Worm (Caenorhabditis elegans) whole organism, L1 larva: ENCODE results near the gene F34D6.1.
"Not testable (repeated sequence)": the region's sequence is repeated elsewhere in the genome, so short reads cannot be mapped to it uniquely, and the experiment has no call there.

Experiments used
- F16B12.6 ChIP-seq: fragments of 150-350 bp; optimal IDR thresholded peaks from 2 replicates; lab custom pipeline; 2014; ENCODE audit warnings: missing biosample characterization, missing genetic modification characterization
- alr-1 ChIP-seq: fragments of 200-800 bp; sonication (Bioruptor generic); optimal IDR thresholded peaks from 2 replicates; lab custom pipeline; 2018; ENCODE audit warnings: borderline replicate concordance, mild to moderate bottlenecking, missing genetic modification characterization, missing compliant biosample characterization
- ceh-63 ChIP-seq: fragments of 200-800 bp; sonication (Bioruptor generic); optimal IDR thresholded peaks from 2 replicates; lab custom pipeline; 2018; ENCODE audit warnings: mild to moderate bottlenecking, missing genetic modification characterization, missing compliant biosample characterization
- ceh-8 ChIP-seq: fragments of 200-800 bp; sonication (Bioruptor generic); optimal IDR thresholded peaks from 2 replicates; lab custom pipeline; 2018; ENCODE audit warnings: mild to moderate bottlenecking, missing genetic modification characterization, moderate library complexity, missing compliant biosample characterization
- ceh-82 ChIP-seq, 3 experiments: fragments of 150-350 bp in 1 of 3; sonication (generic microtip) in 2 of 3; optimal IDR thresholded peaks; 2 replicates each; lab custom pipeline; 2014 to 2017; ENCODE audit warnings: missing biosample characterization in 3 of 3, missing genetic modification characterization in 3 of 3
- ceh-88 ChIP-seq: fragments of 200-800 bp; sonication (Bioruptor generic); IDR thresholded peaks from 2 replicates; pipeline ENCODE4 v1.3.6; 2022; ENCODE audit warnings: missing genetic modification characterization, missing compliant biosample characterization
- ceh-90 ChIP-seq: sonication (generic microtip); optimal IDR thresholded peaks from 2 replicates; lab custom pipeline; 2016; ENCODE audit warnings: missing genetic modification characterization, missing compliant biosample characterization
- dsc-1 ChIP-seq: sonication (generic microtip); optimal IDR thresholded peaks from 2 replicates; lab custom pipeline; 2016; ENCODE audit warnings: mild to moderate bottlenecking, missing genetic modification characterization, missing compliant biosample characterization
- efl-1 ChIP-seq, 4 experiments: fragments of 150-350 bp; optimal IDR thresholded peaks in 3 of 4; peaks in 1 of 4; 1 replicate in 1 of 4; 2 replicates in 3 of 4; lab custom pipeline; 2014; ENCODE audit warnings: missing biosample characterization in 2 of 4, missing genetic modification characterization in 2 of 4, missing genetic modification reagents in 2 of 4
- elt-2 ChIP-seq: sonication (generic microtip); optimal IDR thresholded peaks from 2 replicates; lab custom pipeline; 2016; ENCODE audit warnings: missing genetic modification characterization, mild to moderate bottlenecking, inconsistent platforms, missing compliant biosample characterization, missing genetic modification reagents
- elt-3 ChIP-seq, 6 experiments: fragments of 150-350 bp in 1 of 6; sonication (generic microtip); optimal IDR thresholded peaks; 2 replicates each; lab custom pipeline; 2017 to 2018; ENCODE audit warnings: missing biosample characterization in 6 of 6, missing genetic modification characterization in 6 of 6, inconsistent platforms in 1 of 6
- fkh-10 ChIP-seq: sonication (generic microtip); optimal IDR thresholded peaks from 2 replicates; lab custom pipeline; 2017; ENCODE audit warnings: missing biosample characterization, missing genetic modification reagents, missing genetic modification characterization
- fkh-4 ChIP-seq: sonication (generic microtip); optimal IDR thresholded peaks from 2 replicates; lab custom pipeline; 2016; ENCODE audit warnings: missing compliant biosample characterization, missing genetic modification characterization, borderline replicate concordance
- hpl-2 ChIP-seq: fragments of 150-350 bp; optimal IDR thresholded peaks from 2 replicates; lab custom pipeline; 2014; ENCODE audit warnings: missing biosample characterization, missing genetic modification reagents, missing genetic modification characterization
- irx-1 ChIP-seq: sonication (generic microtip); optimal IDR thresholded peaks from 2 replicates; lab custom pipeline; 2016; ENCODE audit warnings: missing genetic modification characterization, missing compliant biosample characterization
- lin-13 ChIP-seq: fragments of 150-350 bp; optimal IDR thresholded peaks from 2 replicates; lab custom pipeline; 2014; ENCODE audit warnings: missing biosample characterization, missing genetic modification reagents, missing genetic modification characterization
- lin-14 ChIP-seq: fragments of 200-800 bp; sonication (Bioruptor generic); optimal IDR thresholded peaks from 2 replicates; lab custom pipeline; 2018; ENCODE audit warnings: mild to moderate bottlenecking, missing genetic modification characterization, moderate library complexity, missing compliant biosample characterization
- lsy-2 ChIP-seq, 2 experiments: fragments of 150-350 bp; optimal IDR thresholded peaks; 2 replicates each; lab custom pipeline; 2014; ENCODE audit warnings: missing biosample characterization in 2 of 2, missing genetic modification characterization in 2 of 2
- mab-9 ChIP-seq: fragments of 200-800 bp; sonication (Bioruptor generic); IDR thresholded peaks from 2 replicates; pipeline ENCODE4 v1.3.6; 2022; ENCODE audit warnings: missing genetic modification reagents, missing genetic modification characterization, missing compliant biosample characterization
- mep-1 ChIP-seq: fragments of 150-350 bp; optimal IDR thresholded peaks from 2 replicates; lab custom pipeline; 2014; ENCODE audit warnings: missing biosample characterization, missing genetic modification characterization
- nhr-11 ChIP-seq: fragments of 150-350 bp; optimal IDR thresholded peaks from 2 replicates; lab custom pipeline; 2014; ENCODE audit warnings: missing biosample characterization, missing genetic modification characterization
- nhr-12 ChIP-seq: sonication (generic microtip); optimal IDR thresholded peaks from 2 replicates; lab custom pipeline; 2017; ENCODE audit warnings: missing biosample characterization, missing genetic modification characterization
- nhr-19 ChIP-seq: fragments of 200-800 bp; sonication (Bioruptor generic); conservative IDR thresholded peaks from 2 replicates; pipeline ENCODE4 v1.3.6; 2022; ENCODE audit warnings: missing genetic modification characterization, missing compliant biosample characterization
- nhr-47 ChIP-seq: sonication (generic microtip); optimal IDR thresholded peaks from 2 replicates; lab custom pipeline; 2016; ENCODE audit warnings: mild to moderate bottlenecking, missing genetic modification characterization, moderate library complexity, missing compliant biosample characterization
- nhr-71 ChIP-seq: sonication (generic microtip); optimal IDR thresholded peaks from 2 replicates; lab custom pipeline; 2016; ENCODE audit warnings: mild to moderate bottlenecking, missing genetic modification characterization, moderate library complexity, missing compliant biosample characterization
- pag-3 ChIP-seq: sonication (generic microtip); optimal IDR thresholded peaks from 2 replicates; lab custom pipeline; 2017; ENCODE audit warnings: missing genetic modification characterization, mild to moderate bottlenecking, missing compliant biosample characterization, antibody characterized with exemption, borderline replicate concordance; ENCODE audit not compliant: insufficient read depth
- pqm-1 ChIP-seq: sonication (generic microtip); optimal IDR thresholded peaks from 3 replicates; lab custom pipeline; 2017; ENCODE audit warnings: missing biosample characterization, missing genetic modification characterization
- rnt-1 ChIP-seq: sonication (generic microtip); optimal IDR thresholded peaks from 2 replicates; lab custom pipeline; 2016; ENCODE audit warnings: mild to moderate bottlenecking, missing genetic modification characterization, moderate library complexity, missing compliant biosample characterization
- snu-23 ChIP-seq: sonication (generic microtip); optimal IDR thresholded peaks from 2 replicates; lab custom pipeline; 2016; ENCODE audit warnings: missing genetic modification characterization, missing compliant biosample characterization
- swsn-7 ChIP-seq: sonication (generic microtip); optimal IDR thresholded peaks from 2 replicates; lab custom pipeline; 2016; ENCODE audit warnings: missing genetic modification characterization, missing compliant biosample characterization
- tbx-2 ChIP-seq: sonication (generic microtip); optimal IDR thresholded peaks from 2 replicates; lab custom pipeline; 2016; ENCODE audit warnings: missing genetic modification characterization, missing compliant biosample characterization
- unc-86 ChIP-seq: sonication (generic microtip); optimal IDR thresholded peaks from 2 replicates; lab custom pipeline; 2016; ENCODE audit warnings: missing genetic modification characterization, missing compliant biosample characterization
- zip-4 ChIP-seq: fragments of 200-800 bp; sonication (Bioruptor generic); optimal IDR thresholded peaks from 2 replicates; lab custom pipeline; 2018; ENCODE audit warnings: mild to moderate bottlenecking, missing genetic modification characterization, moderate library complexity, missing compliant biosample characterization

F34D6.1 gene

DNA sequence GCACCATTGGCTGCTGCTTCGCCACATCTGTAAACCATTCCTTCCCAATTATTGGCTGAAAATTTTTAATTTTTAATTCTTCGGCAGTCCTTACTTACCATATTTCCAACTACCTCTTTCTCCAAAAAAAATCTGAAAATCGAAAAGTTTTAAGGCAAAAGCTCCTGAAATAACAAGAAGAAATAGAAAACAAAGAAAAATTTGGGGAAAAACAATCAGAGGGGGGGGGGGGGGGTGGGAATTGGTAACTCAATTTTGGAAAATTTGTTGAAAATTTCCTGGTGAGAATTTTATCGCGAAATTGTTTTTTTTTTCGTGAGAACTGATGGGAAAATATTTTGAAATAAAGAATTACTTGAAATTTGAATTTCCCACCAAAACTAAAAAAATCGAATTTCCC is 11.5 kb upstream of the F34D6.1 start, which contains the start of gene set-11:
Gene set-11, minus strand, starts transcription at position 101 of the 400 bp plus-strand sequence.
- TF ChIP-seq zip-4 (GFP tag; lab: Kevin White, UChicago) (no peak), nhr-11 (tag; lab: Kevin White, UChicago) (no peak), elt-2 (no peak), lin-13 (GFP tag; lab: Kevin White, UChicago) (no peak), ceh-88 (GFP tag; lab: Robert Waterston, UW) (no peak), pqm-1 (no peak), nhr-12 (tag; lab: Kevin White, UChicago) (no peak), ceh-90 (no peak)
- TF ChIP-seq, all 84 proteins: peak for 0

DNA sequence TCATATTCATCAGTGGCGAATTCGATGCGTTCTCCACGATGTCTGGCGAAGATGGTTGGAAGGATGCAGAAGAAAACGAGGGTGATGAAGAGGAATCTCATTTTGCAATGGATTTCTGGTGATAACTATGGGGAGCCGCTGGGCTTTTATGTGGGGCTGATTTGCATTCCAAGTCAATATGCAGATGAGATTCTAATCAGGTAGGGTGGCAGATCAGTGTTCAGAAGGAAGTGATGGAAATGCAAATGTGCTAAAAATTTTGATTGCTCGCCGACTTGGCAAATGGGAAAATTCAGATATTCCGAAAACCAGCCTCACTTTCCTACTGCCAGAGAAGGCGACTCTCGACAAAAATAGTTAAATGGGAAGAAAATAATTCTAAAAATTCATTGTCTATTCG is 9.1 kb upstream of the F34D6.1 start, which contains the start of gene nspf-3:
Gene nspf-3, minus strand, starts transcription at position 101 of the 400 bp plus-strand sequence.
- TF ChIP-seq F16B12.6 (tag; lab: Kevin White, UChicago) (no peak), unc-86 (no peak), pag-3 (no peak), nhr-19 (GFP tag; lab: Robert Waterston, UW) (no peak), alr-1 (tag; lab: Kevin White, UChicago) (no peak), mab-9 (GFP tag; lab: Robert Waterston, UW) (no peak), mep-1 (tag; lab: Kevin White, UChicago) (no peak), tbx-2 (tag; lab: Kevin White, UChicago) (no peak), nhr-11 (tag; lab: Kevin White, UChicago) (no peak)

DNA sequence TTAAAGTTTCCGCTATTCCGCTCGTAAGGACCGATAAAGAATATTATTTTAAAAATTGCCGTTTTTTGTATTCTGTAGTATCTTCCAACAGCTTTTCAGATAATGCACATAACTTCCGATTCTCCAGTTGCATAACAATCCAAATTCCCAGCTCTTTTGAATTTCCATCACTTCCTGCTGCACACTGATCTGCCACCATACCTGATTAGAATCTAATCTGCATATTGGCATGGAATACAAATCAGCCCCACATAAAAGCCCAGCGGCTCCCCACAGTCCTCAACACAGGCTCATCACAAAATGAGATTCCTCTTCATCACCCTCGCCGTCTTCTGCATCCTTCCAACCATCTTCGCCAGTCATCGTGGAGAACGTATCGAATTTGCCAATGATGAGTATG is 7.6 kb upstream of the F34D6.1 start, which contains the start of gene nspf-2:
Gene nspf-2, plus strand, starts transcription at position 301 of the 400 bp plus-strand sequence.
- not testable (repeated sequence) for TF ChIP-seq swsn-7 (tag; lab: Kevin White, UChicago); nhr-47 (tag; lab: Kevin White, UChicago); pqm-1

DNA sequence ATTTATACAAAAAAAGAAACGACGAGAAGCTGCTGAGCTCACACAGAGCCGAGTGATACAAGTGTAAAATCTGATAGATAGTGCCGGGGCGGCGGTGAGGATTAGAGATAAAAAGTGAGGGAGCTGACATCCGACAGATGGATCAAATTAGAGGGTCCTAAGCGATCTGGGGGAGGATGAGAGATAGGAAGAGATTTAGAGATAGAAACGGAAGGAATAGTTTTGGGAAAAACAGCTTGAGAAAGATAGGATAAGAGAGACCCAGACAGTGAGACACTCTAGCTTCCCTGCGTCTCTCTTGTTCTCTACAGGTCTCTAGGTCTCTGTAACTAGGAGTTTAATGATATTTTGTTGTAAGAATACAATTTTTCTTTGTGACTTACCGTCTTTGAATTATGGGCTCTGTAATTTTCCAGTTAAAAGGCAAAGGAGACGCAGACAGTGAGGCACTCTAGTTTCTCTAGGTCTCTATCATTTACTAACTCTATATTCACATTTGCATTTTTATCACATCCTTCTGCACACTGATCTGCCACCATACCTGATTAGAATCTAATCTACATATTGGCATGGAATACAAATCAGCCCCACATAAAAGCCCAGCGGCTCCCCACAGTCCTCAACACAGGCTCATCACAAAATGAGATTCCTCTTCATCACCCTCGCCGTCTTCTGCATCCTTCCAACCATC is 6.1 kb upstream of the F34D6.1 start, which contains the start of the genes sup-9 and nspf-1:
Gene sup-9, minus strand, starts transcription at position 43 of the 691 bp plus-strand sequence.
Gene nspf-1, plus strand, starts transcription at position 641 of the 691 bp plus-strand sequence.
- TF ChIP-seq swsn-7 (tag; lab: Kevin White, UChicago) (peak; percentile 32), fkh-10 (GFP tag; lab: Kevin White, UChicago) (peak; percentile 63), lin-14 (peak; percentile 81), snu-23 (peak; percentile 45), lsy-2 (tag; optimal IDR thresholded peaks at IDR 0.05; lab: Kevin White, UChicago) (peak in 1 of 2 experiments; percentile 46), ceh-63 (GFP tag; lab: Kevin White, UChicago) (no peak), lin-13 (GFP tag; lab: Kevin White, UChicago) (peak; percentile 33), hpl-2 (no peak), elt-3 (tag; optimal IDR thresholded peaks at IDR 0.05; lab: Kevin White, UChicago) (no peak), ceh-8 (GFP tag; lab: Kevin White, UChicago) (no peak), irx-1 (tag; lab: Kevin White, UChicago) (peak; percentile 44), nhr-71 (tag; lab: Kevin White, UChicago) (peak; percentile 63), fkh-4 (peak; percentile 78), rnt-1 (tag; lab: Kevin White, UChicago) (peak; percentile 73), ceh-82 (tag; optimal IDR thresholded peaks at IDR 0.05; lab: Kevin White, UChicago) (peak in 1 of 3 experiments; percentile 28), dsc-1 (tag; lab: Kevin White, UChicago) (peak; percentile 95), nhr-19 (GFP tag; lab: Robert Waterston, UW) (peak; percentile 43), efl-1 (optimal IDR thresholded peaks at IDR 0.05; lab: Kevin White, UChicago) (peak; percentile 50 to 51), efl-1 (GFP tag; optimal IDR thresholded peaks at IDR 0.05 in 1 of 2; lab: Kevin White, UChicago) (no peak)
